Worm (Caenorhabditis elegans) whole organism, L4 larva: Measurements from ENCODE around the gene nspc-17.
A peak's percentile ranks its signal among the peaks of the same experiment; 100 is the strongest.

Experiments
- D1046.2 ChIP-seq: fragments of 200-800 bp; sonication (Bioruptor generic); IDR thresholded peaks from 2 replicates; pipeline ENCODE4 v1.3.6; 2022; ENCODE audit warnings: missing genetic modification characterization, missing compliant biosample characterization
- F26F4.8 ChIP-seq: fragments of 200-800 bp; sonication (Bioruptor generic); conservative IDR thresholded peaks from 2 replicates; pipeline ENCODE4 v1.3.6; 2022; ENCODE audit warnings: missing genetic modification characterization, missing compliant biosample characterization
- F37D6.2 ChIP-seq: sonication (generic microtip); optimal IDR thresholded peaks from 2 replicates; lab custom pipeline; 2016; ENCODE audit warnings: mild to moderate bottlenecking, missing genetic modification characterization, missing compliant biosample characterization
- T26A8.4 ChIP-seq: fragments of 200-800 bp; sonication (Bioruptor generic); IDR thresholded peaks from 2 replicates; pipeline ENCODE4 v1.3.6; 2022; ENCODE audit warnings: missing genetic modification characterization, missing compliant biosample characterization
- Y75B8A.6 ChIP-seq: fragments of 200-800 bp; sonication (Bioruptor generic); IDR thresholded peaks from 2 replicates; pipeline ENCODE4 v1.3.6; 2022; ENCODE audit warnings: missing genetic modification reagents, missing genetic modification characterization, missing compliant biosample characterization
- aha-1 ChIP-seq: fragments of 150-350 bp; peaks from one replicate; lab custom pipeline; 2014; ENCODE audit warnings: missing biosample characterization, missing genetic modification characterization
- ama-1 ChIP-seq: fragments of 150-350 bp; optimal IDR thresholded peaks from 2 replicates; lab custom pipeline; 2014; ENCODE audit warnings: inconsistent platforms, mixed read lengths
- ctbp-1 ChIP-seq: fragments of 200-800 bp; sonication (Bioruptor generic); IDR thresholded peaks from 2 replicates; pipeline ENCODE4 v1.3.6; 2022; ENCODE audit warnings: missing genetic modification reagents, missing genetic modification characterization, missing compliant biosample characterization
- daf-16 ChIP-seq, 3 experiments: sonication (generic microtip); optimal IDR thresholded peaks; 2 replicates each; lab custom pipeline; 2016 to 2017; ENCODE audit warnings: missing genetic modification characterization in 3 of 3, missing genetic modification reagents in 3 of 3, mild to moderate bottlenecking in 2 of 3, missing compliant biosample characterization in 2 of 3, missing biosample characterization in 1 of 3, moderate library complexity in 1 of 3
- dmd-8 ChIP-seq: fragments of 200-800 bp; sonication (Bioruptor generic); IDR thresholded peaks from 2 replicates; pipeline ENCODE4 v1.3.6; 2022; ENCODE audit warnings: missing genetic modification characterization, missing compliant biosample characterization
- dmd-9 ChIP-seq: fragments of 200-800 bp; sonication (Bioruptor generic); IDR thresholded peaks from 2 replicates; pipeline ENCODE4 v1.3.6; 2022; ENCODE audit warnings: missing genetic modification reagents, missing genetic modification characterization, missing compliant biosample characterization
- duxl-1 ChIP-seq: sonication (generic microtip); optimal IDR thresholded peaks from 2 replicates; lab custom pipeline; 2016; ENCODE audit warnings: mild to moderate bottlenecking, missing genetic modification characterization, moderate library complexity, missing compliant biosample characterization; ENCODE audit not compliant: poor library complexity
- dve-1 ChIP-seq: sonication (generic microtip); optimal IDR thresholded peaks from 2 replicates; lab custom pipeline; 2017; ENCODE audit warnings: antibody characterized with exemption, mild to moderate bottlenecking, missing genetic modification characterization, missing compliant biosample characterization; ENCODE audit not compliant: insufficient read depth
- hlh-11 ChIP-seq: fragments of 200-800 bp; sonication (Bioruptor generic); optimal IDR thresholded peaks from 2 replicates; lab custom pipeline; 2018; ENCODE audit warnings: mild to moderate bottlenecking, missing genetic modification characterization, missing compliant biosample characterization
- hlh-30 ChIP-seq: sonication (generic microtip); optimal IDR thresholded peaks from 2 replicates; lab custom pipeline; 2017; ENCODE audit warnings: antibody characterized with exemption, mild to moderate bottlenecking, missing genetic modification characterization, missing compliant biosample characterization; ENCODE audit not compliant: insufficient read depth
- lin-1 ChIP-seq: fragments of 200-800 bp; sonication (Bioruptor generic); IDR thresholded peaks from 2 replicates; pipeline ENCODE4 v1.3.6; 2022; ENCODE audit warnings: missing genetic modification reagents, missing genetic modification characterization, missing compliant biosample characterization
- lin-29 ChIP-seq: fragments of 200-800 bp; sonication (Bioruptor generic); IDR thresholded peaks from 2 replicates; pipeline ENCODE4 v1.3.6; 2022; ENCODE audit warnings: missing genetic modification reagents, missing genetic modification characterization, missing compliant biosample characterization
- lin-39 ChIP-seq: fragments of 150-350 bp; optimal IDR thresholded peaks from 2 replicates; lab custom pipeline; 2014; ENCODE audit warnings: missing biosample characterization, missing genetic modification reagents, missing genetic modification characterization
- lsy-2 ChIP-seq, 2 experiments: fragments of 150-350 bp in 1 of 2; sonication (generic microtip) in 1 of 2; optimal IDR thresholded peaks; 2 replicates each; lab custom pipeline; 2014 to 2017; ENCODE audit warnings: missing biosample characterization in 2 of 2, missing genetic modification characterization in 2 of 2
- mdl-1 ChIP-seq, 2 experiments: fragments of 150-350 bp in 1 of 2; sonication (generic microtip) in 1 of 2; optimal IDR thresholded peaks; 2 replicates each; lab custom pipeline; 2014 to 2017; ENCODE audit warnings: missing biosample characterization in 2 of 2, missing genetic modification characterization in 2 of 2
- mep-1 ChIP-seq: fragments of 150-350 bp; sonication (generic microtip); optimal IDR thresholded peaks from 3 replicates; lab custom pipeline; 2014; ENCODE audit warnings: missing biosample characterization, missing genetic modification characterization
- nhr-48 ChIP-seq: sonication (generic microtip); optimal IDR thresholded peaks from 2 replicates; lab custom pipeline; 2016; ENCODE audit warnings: mild to moderate bottlenecking, missing genetic modification characterization, missing compliant biosample characterization
- nhr-6 ChIP-seq: fragments of 150-350 bp; optimal IDR thresholded peaks from 2 replicates; lab custom pipeline; 2014; ENCODE audit warnings: missing biosample characterization, missing genetic modification characterization
- nhr-77 ChIP-seq: fragments of 150-350 bp; optimal IDR thresholded peaks from 2 replicates; lab custom pipeline; 2014; ENCODE audit warnings: missing biosample characterization, missing genetic modification characterization
- pha-4 ChIP-seq, 2 experiments: fragments of 150-350 bp in 1 of 2; fragments of 200-800 bp in 1 of 2; sonication (Bioruptor generic) in 1 of 2; IDR thresholded peaks in 1 of 2; optimal IDR thresholded peaks in 1 of 2; 2 replicates each; pipeline versions ENCODE4 v1.3.6 to Lab custom; 2014 to 2022; ENCODE audit warnings: missing genetic modification characterization in 2 of 2, missing genetic modification reagents in 2 of 2, missing biosample characterization in 1 of 2, missing compliant biosample characterization in 1 of 2
- php-3 ChIP-seq: fragments of 200-800 bp; sonication (Bioruptor generic); IDR thresholded peaks from 2 replicates; pipeline ENCODE4 v1.3.6; 2022; ENCODE audit warnings: missing genetic modification reagents, missing genetic modification characterization, missing compliant biosample characterization
- pqm-1 ChIP-seq: sonication (generic microtip); optimal IDR thresholded peaks from 2 replicates; lab custom pipeline; 2017; ENCODE audit warnings: missing biosample characterization, missing genetic modification characterization
- rbr-2 ChIP-seq: sonication (generic microtip); optimal IDR thresholded peaks from 2 replicates; lab custom pipeline; 2016; ENCODE audit warnings: missing genotype, missing genetic modification characterization, missing compliant biosample characterization
- set-16 ChIP-seq: fragments of 200-800 bp; sonication (Bioruptor generic); IDR thresholded peaks from 2 replicates; pipeline ENCODE4 v1.3.6; 2022; ENCODE audit warnings: missing genetic modification reagents, missing genetic modification characterization, missing compliant biosample characterization
- spr-1 ChIP-seq: sonication (generic microtip); optimal IDR thresholded peaks from 2 replicates; lab custom pipeline; 2016; ENCODE audit warnings: mild to moderate bottlenecking, missing genetic modification characterization, missing compliant biosample characterization
- unc-62 ChIP-seq, 3 experiments: fragments of 150-350 bp in 1 of 3; sonication (generic microtip); optimal IDR thresholded peaks in 2 of 3; peaks in 1 of 3; 1 replicate in 1 of 3; 2 replicates in 2 of 3; lab custom pipeline; 2014 to 2017; ENCODE audit warnings: missing biosample characterization in 3 of 3, missing genetic modification characterization in 3 of 3, missing genetic modification reagents in 3 of 3, missing genotype in 1 of 3
- vab-7 ChIP-seq: fragments of 200-800 bp; sonication (Bioruptor generic); IDR thresholded peaks from 2 replicates; pipeline ENCODE4 v1.3.6; 2022; ENCODE audit warnings: missing genetic modification reagents, missing genetic modification characterization, missing compliant biosample characterization
- ztf-7 ChIP-seq: fragments of 150-350 bp; optimal IDR thresholded peaks from 2 replicates; lab custom pipeline; 2014; ENCODE audit warnings: missing biosample characterization, missing genetic modification characterization

The nspc-17 gene

ce11 chrX:14489945-14490344 lies 35.0 kb downstream of the nspc-17 start, which contains the start of gene his-24 (continued):
- TF ChIP-seq hlh-30 (tag; lab: Kevin White, UChicago) (peak; percentile 71), T26A8.4 (peak; percentile 54), D1046.2 (GFP tag; lab: Robert Waterston, UW) (0 out of 2 replicates have a peak, but pooled peaks have one; percentile 53), dve-1 (tag; lab: Kevin White, UChicago) (peak; percentile 81), lsy-2 (tag; optimal IDR thresholded peaks at IDR 0.05; lab: Kevin White, UChicago) (peak in 1 of 2 experiments; percentile 70), mep-1 (tag; lab: Kevin White, UChicago) (peak; percentile 83), lin-1 (GFP tag; lab: Robert Waterston, UW) (no peak), pha-4 (GFP tag; IDR thresholded peaks at IDR 0.05; lab: Robert Waterston, UW) (peak; percentile 70), pha-4 (tag; optimal IDR thresholded peaks at IDR 0.05; lab: Kevin White, UChicago) (no peak), nhr-48 (tag; lab: Kevin White, UChicago) (peak; percentile 8), aha-1 (tag; lab: Kevin White, UChicago) (peak; percentile 99), php-3 (GFP tag; lab: Robert Waterston, UW) (peak; percentile 65), rbr-2 (peak; percentile 59), dmd-9 (peak; percentile 66; the same call in 1 of the 2 replicates), ama-1 (lab: Kevin White, UChicago) (peak; percentile 83), F37D6.2 (tag; lab: Kevin White, UChicago) (peak; percentile 19), ctbp-1 (GFP tag; lab: Robert Waterston, UW) (peak; percentile 62; the same call in 1 of the 2 replicates), Y75B8A.6 (GFP tag; lab: Robert Waterston, UW) (no peak), spr-1 (tag; lab: Kevin White, UChicago) (peak; percentile 39), daf-16 (GFP tag; optimal IDR thresholded peaks at IDR 0.05; lab: Kevin White, UChicago) (no peak), daf-16 (tag; optimal IDR thresholded peaks at IDR 0.05; lab: Kevin White, UChicago) (peak; percentile 29), ztf-7 (peak; percentile 20), mdl-1 (tag; optimal IDR thresholded peaks at IDR 0.05; lab: Kevin White, UChicago) (peak in 1 of 2 experiments; percentile 32)
- TF ChIP-seq, all 104 proteins: peak for 42

ce11 chrX:14487832-14488231 lies 37.1 kb downstream of the nspc-17 start:
- no peak for TF ChIP-seq daf-16 (GFP tag; optimal IDR thresholded peaks at IDR 0.05; lab: Kevin White, UChicago)
- TF ChIP-seq daf-16 (tag; optimal IDR thresholded peaks at IDR 0.05; lab: Kevin White, UChicago) = peak; percentile 12
- TF ChIP-seq lin-29 = no peak
- TF ChIP-seq lin-39 = no peak
- TF ChIP-seq unc-62 (GFP tag; optimal IDR thresholded peaks at IDR 0.05 in 1 of 2; lab: Kevin White, UChicago) = peak in 1 of 2 experiments; percentile 71
- no peak for TF ChIP-seq unc-62 (tag; optimal IDR thresholded peaks at IDR 0.05; lab: Kevin White, UChicago)

ce11 chrX:14487333-14487732 lies 37.6 kb downstream of the nspc-17 start:
- TF ChIP-seq nhr-77 (tag; lab: Kevin White, UChicago) (no peak), aha-1 (tag; lab: Kevin White, UChicago) (peak; percentile 7)

ce11 chrX:14486503-14486902 lies 38.5 kb downstream of the nspc-17 start:
- TF ChIP-seq unc-62 (GFP tag; optimal IDR thresholded peaks at IDR 0.05 in 1 of 2; lab: Kevin White, UChicago) = peak in 1 of 2 experiments; percentile 7
- TF ChIP-seq unc-62 (tag; optimal IDR thresholded peaks at IDR 0.05; lab: Kevin White, UChicago) = no peak
- TF ChIP-seq dmd-9 = no peak

- no peak for TF ChIP-seq vab-7 (GFP tag; lab: Robert Waterston, UW)
- no peak for TF ChIP-seq F26F4.8 (GFP tag; lab: Robert Waterston, UW)
- no peak for TF ChIP-seq dmd-8 (GFP tag; lab: Robert Waterston, UW)
Measured at ce11 chrX:14484827-14485226, 40.2 kb downstream of the nspc-17 start, which contains the start of gene M163.8. TSS of gene M163.8 (plus strand) at chrX:14485127.

- TF ChIP-seq pqm-1 (tag; lab: Kevin White, UChicago) (no peak), set-16 (GFP tag; lab: Robert Waterston, UW) (peak; percentile 76), duxl-1 (no peak), lin-1 (GFP tag; lab: Robert Waterston, UW) (no peak), hlh-11 (tag; lab: Kevin White, UChicago) (peak; percentile 4), nhr-6 (tag; lab: Kevin White, UChicago) (no peak), D1046.2 (GFP tag; lab: Robert Waterston, UW) (0 out of 2 replicates have a peak, but pooled peaks have one; percentile 52)
Measured at ce11 chrX:14481637-14482036, 43.3 kb downstream of the nspc-17 start.
